Worm (Caenorhabditis elegans): Measurements from ENCODE around the gene cutl-18.

The cutl-18 gene

DNA sequence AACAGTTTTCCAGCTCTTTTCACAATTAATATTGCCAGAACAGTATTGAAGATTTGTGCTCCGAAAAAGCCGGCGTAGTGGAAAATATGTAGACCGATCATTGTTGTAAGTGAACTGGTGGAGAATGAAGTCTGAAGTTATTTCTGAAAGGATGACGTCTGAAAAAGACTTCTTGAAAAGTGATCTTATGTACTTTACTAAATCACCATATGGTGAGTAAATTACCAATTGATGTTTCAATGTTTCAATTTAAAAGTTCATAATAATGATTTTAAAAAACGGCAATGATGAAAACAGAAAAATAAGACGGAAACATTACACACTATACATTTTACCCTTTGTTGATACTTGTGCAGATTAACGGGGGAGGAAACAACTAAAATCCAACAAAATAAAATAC is 7.0 kb upstream of the cutl-18 start, which contains the start of gene str-141:
Gene str-141, minus strand, starts transcription at position 101 of the 400 bp plus-strand sequence.
- TF ChIP-seq jun-1 (tag; optimal IDR thresholded peaks at IDR 0.05) (no peak), pqm-1 (tag; optimal IDR thresholded peaks at IDR 0.05) (no peak)

- TF ChIP-seq egl-5 (tag; optimal IDR thresholded peaks at IDR 0.05) (no peak), daf-12 (tag; optimal IDR thresholded peaks at IDR 0.05) (no peak), pha-4 (tag; optimal IDR thresholded peaks at IDR 0.05) (peak; percentile 94), elt-2 (tag; optimal IDR thresholded peaks at IDR 0.05) (peak; percentile 8), skn-1 (tag; optimal IDR thresholded peaks at IDR 0.05) (no peak), unc-62 (GFP tag; optimal IDR thresholded peaks at IDR 0.05) (no peak)
Observed at ce11 chrV:11321719-11322118, 5.0 kb upstream of the cutl-18 start, which contains the start of gene F47G9.4. Gene F47G9.4, minus strand, starts transcription at chrV:11321816.

DNA sequence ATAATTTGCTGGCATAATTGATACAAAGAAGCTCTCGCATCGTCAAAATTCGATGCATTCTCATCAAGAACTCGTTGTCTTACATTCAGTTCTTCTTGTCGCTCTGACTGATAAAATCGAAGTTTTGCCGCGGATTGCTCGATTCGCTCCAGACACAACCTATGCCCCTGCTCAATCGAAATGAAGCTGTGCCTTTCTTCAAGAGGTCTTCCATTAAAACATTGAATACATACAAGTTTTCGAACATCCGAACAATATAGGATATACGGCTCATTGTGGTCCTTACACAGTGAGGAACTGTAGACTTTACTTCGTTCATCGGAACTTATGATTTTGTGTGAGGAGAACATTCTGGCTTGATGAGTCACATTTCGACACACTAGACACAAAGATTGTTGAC is 4.2 kb upstream of the cutl-18 start:
- no peak for TF ChIP-seq ztf-11 (tag; optimal IDR thresholded peaks at IDR 0.05)
- no peak for TF ChIP-seq mml-1 (tag; optimal IDR thresholded peaks at IDR 0.05)
- no peak for TF ChIP-seq egl-5 (tag; optimal IDR thresholded peaks at IDR 0.05)
- TF ChIP-seq mdl-1 (tag; optimal IDR thresholded peaks at IDR 0.05) = no peak
- TF ChIP-seq nhr-237 (tag; optimal IDR thresholded peaks at IDR 0.05) = no peak
- no peak for TF ChIP-seq nhr-76 (tag; optimal IDR thresholded peaks at IDR 0.05)
- no peak for TF ChIP-seq ZK546.5 (tag; optimal IDR thresholded peaks at IDR 0.05)

ce11 chrV:11314025-11314880 is 2.4 kb downstream of the cutl-18 start:
- no peak for TF ChIP-seq ZK546.5 (tag; optimal IDR thresholded peaks at IDR 0.05)
- peak; percentile 40 for TF ChIP-seq snpc-4 (tag; optimal IDR thresholded peaks at IDR 0.05)
- no peak for TF ChIP-seq zag-1 (tag; optimal IDR thresholded peaks at IDR 0.05)
- peak; percentile 55 for TF ChIP-seq jun-1 (tag; optimal IDR thresholded peaks at IDR 0.05)
- no peak for TF ChIP-seq nhr-77 (tag; optimal IDR thresholded peaks at IDR 0.05)
- TF ChIP-seq nhr-23 (tag; optimal IDR thresholded peaks at IDR 0.05) = peak; percentile 76
- TF ChIP-seq nfya-1 (tag; optimal IDR thresholded peaks at IDR 0.05; ENCODE audit: insufficient read depth) = peak; percentile 53
- TF ChIP-seq unc-62 (GFP tag; optimal IDR thresholded peaks at IDR 0.05) = peak; percentile 75
- TF ChIP-seq aly-2 (tag; optimal IDR thresholded peaks at IDR 0.05) = no peak
- TF ChIP-seq nhr-28 (tag; optimal IDR thresholded peaks at IDR 0.05) = no peak
- TF ChIP-seq nhr-76 (tag; optimal IDR thresholded peaks at IDR 0.05) = no peak
- peak; percentile 24 for TF ChIP-seq lin-15B (tag; optimal IDR thresholded peaks at IDR 0.05)
- peak; percentile 84 for TF ChIP-seq hmg-11 (tag; optimal IDR thresholded peaks at IDR 0.05)
- TF ChIP-seq ceh-16 (tag; optimal IDR thresholded peaks at IDR 0.05) = no peak
- peak; percentile 77 for TF ChIP-seq lin-39 (tag; optimal IDR thresholded peaks at IDR 0.05)
- peak; percentile 55 for TF ChIP-seq egl-27 (tag; optimal IDR thresholded peaks at IDR 0.05)
- peak; percentile 18 for TF ChIP-seq ztf-4 (tag; optimal IDR thresholded peaks at IDR 0.05)
- no peak for TF ChIP-seq fkh-2 (tag; optimal IDR thresholded peaks at IDR 0.05)
- TF ChIP-seq tbx-2 (tag; optimal IDR thresholded peaks at IDR 0.05) = peak; percentile 74
- TF ChIP-seq lsy-12 (tag; optimal IDR thresholded peaks at IDR 0.05) = peak; percentile 80
- TF ChIP-seq nhr-12 (tag; optimal IDR thresholded peaks at IDR 0.05) = no peak
- no peak for TF ChIP-seq mdl-1 (tag; optimal IDR thresholded peaks at IDR 0.05)
- TF ChIP-seq egl-5 (tag; optimal IDR thresholded peaks at IDR 0.05) = peak; percentile 67
- no peak for TF ChIP-seq nhr-237 (tag; optimal IDR thresholded peaks at IDR 0.05)
- no peak for TF ChIP-seq nhr-11 (tag; optimal IDR thresholded peaks at IDR 0.05)
- TF ChIP-seq ztf-11 (tag; optimal IDR thresholded peaks at IDR 0.05) = peak; percentile 52
- TF ChIP-seq elt-3 (tag; optimal IDR thresholded peaks at IDR 0.05) = peak in 1 of 3 experiments; percentile 64
- TF ChIP-seq mml-1 (tag; optimal IDR thresholded peaks at IDR 0.05) = peak; percentile 57
- peak; percentile 60 for TF ChIP-seq skn-1 (tag; optimal IDR thresholded peaks at IDR 0.05)
- TF ChIP-seq eor-1 (tag; optimal IDR thresholded peaks at IDR 0.05) = no peak
- no peak for TF ChIP-seq ama-1 (optimal IDR thresholded peaks at IDR 0.05)
- peak; percentile 41 for TF ChIP-seq elt-1 (tag; optimal IDR thresholded peaks at IDR 0.05)
- peak; percentile 74 for TF ChIP-seq fos-1 (tag; optimal IDR thresholded peaks at IDR 0.05)
- TF ChIP-seq sea-2 (GFP tag; optimal IDR thresholded peaks at IDR 0.05) = no peak
- TF ChIP-seq elt-2 (tag; optimal IDR thresholded peaks at IDR 0.05) = peak; percentile 77
- TF ChIP-seq pha-4 (tag; optimal IDR thresholded peaks at IDR 0.05) = peak; percentile 88
- TF ChIP-seq nhr-67 (tag; optimal IDR thresholded peaks at IDR 0.05) = no peak
- TF ChIP-seq unc-39 (tag; optimal IDR thresholded peaks at IDR 0.05) = no peak
- peak; percentile 83 for TF ChIP-seq nhr-43 (tag; optimal IDR thresholded peaks at IDR 0.05; ENCODE audit: poor library complexity, severe bottlenecking)
- TF ChIP-seq daf-12 (tag; optimal IDR thresholded peaks at IDR 0.05) = no peak
- TF ChIP-seq ceh-82 (tag; optimal IDR thresholded peaks at IDR 0.05) = peak; percentile 95
- peak; percentile 81 for TF ChIP-seq nhr-25 (tag; optimal IDR thresholded peaks at IDR 0.05)
- peak; percentile 36 for TF ChIP-seq R02D3.7 (tag; optimal IDR thresholded peaks at IDR 0.05)
